Worm (Caenorhabditis elegans): ENCODE results near the gene acl-13.
A peak's percentile ranks its signal among the peaks of the same experiment; 100 is the strongest.

The acl-13 gene

ce11 chrIV:12360742-12361195 lies 49.5 kb upstream of the acl-13 start, which contains the start of gene sec-24.2 (continued):
- TF ChIP-seq mes-4 (tag; optimal IDR thresholded peaks at IDR 0.05) (no peak), B0035.1 (tag; optimal IDR thresholded peaks at IDR 0.05) (no peak), mxl-1 (tag; optimal IDR thresholded peaks at IDR 0.05) (no peak), nfya-1 (tag; optimal IDR thresholded peaks at IDR 0.05; ENCODE audit: borderline replicate concordance, insufficient read depth) (no peak), snpc-3.4 (tag; optimal IDR thresholded peaks at IDR 0.05) (no peak), rcor-1 (GFP tag; IDR thresholded peaks at IDR 0.05) (no peak), madf-6 (GFP tag; IDR thresholded peaks at IDR 0.05) (peak; percentile 86), lag-1 (GFP tag; IDR thresholded peaks at IDR 0.05) (no peak), him-1 (tag; optimal IDR thresholded peaks at IDR 0.05) (no peak), ztf-3 (GFP tag; optimal IDR thresholded peaks at IDR 0.05) (no peak), hlh-12 (tag; optimal IDR thresholded peaks at IDR 0.05) (no peak), ZK185.1 (tag; optimal IDR thresholded peaks at IDR 0.05; ENCODE audit: poor library complexity, severe bottlenecking) (no peak), madf-10 (tag; optimal IDR thresholded peaks at IDR 0.05) (no peak), dpff-1 (tag; optimal IDR thresholded peaks at IDR 0.05) (no peak), sea-2 (GFP tag; IDR thresholded peaks at IDR 0.05) (no peak), T07F8.4 (tag; optimal IDR thresholded peaks at IDR 0.05) (no peak), hrde-1 (tag; optimal IDR thresholded peaks at IDR 0.05; ENCODE audit: borderline replicate concordance) (no peak), egl-18 (GFP tag; IDR thresholded peaks at IDR 0.05) (no peak), repo-1 (tag; optimal IDR thresholded peaks at IDR 0.05) (no peak)

ce11 chrIV:12361392-12362092 lies 48.7 kb upstream of the acl-13 start, which contains the start of the genes ccr-4 and ZC518.8:
Gene ccr-4, plus strand, starts transcription at chrIV:12361542.
Gene ZC518.8, minus strand, starts transcription at chrIV:12361908.
- TF ChIP-seq bed-1 (GFP tag; IDR thresholded peaks at IDR 0.05) (0 out of 2 replicates have a peak, but pooled peaks have one; percentile 67), let-607 (tag; optimal IDR thresholded peaks at IDR 0.05) (peak; percentile 2 to 76), D2030.7 (GFP tag; IDR thresholded peaks at IDR 0.05) (0 out of 2 replicates have a peak, but pooled peaks have one; percentile 16), lin-26 (GFP tag; IDR thresholded peaks at IDR 0.05) (0 out of 2 replicates have a peak, but pooled peaks have one; percentile 50), aptf-3 (GFP tag; IDR thresholded peaks at IDR 0.05) (0 out of 2 replicates have a peak, but pooled peaks have one; percentile 34), cebp-2 (GFP tag; IDR thresholded peaks at IDR 0.05) (0 out of 2 replicates have a peak, but pooled peaks have one; percentile 56), ztf-26 (tag; optimal IDR thresholded peaks at IDR 0.05) (no peak), rpc-1 (optimal IDR thresholded peaks at IDR 0.05) (no peak), rpc-1 (tag; optimal IDR thresholded peaks at IDR 0.05) (no peak), lsy-27 (tag; optimal IDR thresholded peaks at IDR 0.05; ENCODE audit: borderline replicate concordance, insufficient read depth) (no peak), cebp-1 (GFP tag; IDR thresholded peaks at IDR 0.05) (no peak), cebp-1 (tag; optimal IDR thresholded peaks at IDR 0.05) (no peak), attf-5 (GFP tag; optimal IDR thresholded peaks at IDR 0.05) (peak; percentile 52), ztf-28 (GFP tag; IDR thresholded peaks at IDR 0.05) (0 out of 2 replicates have a peak, but pooled peaks have one; percentile 32), nhr-80 (tag; optimal IDR thresholded peaks at IDR 0.05) (peak; percentile 40), zfh-2 (GFP tag; conservative IDR thresholded peaks at IDR 0.05) (peak; percentile 47; the same call in 1 of the 2 replicates), lin-54 (GFP tag; optimal IDR thresholded peaks at IDR 0.05) (peak; percentile 27)

ce11 chrIV:12364964-12365363 lies 45.3 kb upstream of the acl-13 start:
- no peak for TF ChIP-seq somi-1 (GFP tag; optimal IDR thresholded peaks at IDR 0.05)
- no peak for TF ChIP-seq atf-7 (tag; optimal IDR thresholded peaks at IDR 0.05)
- TF ChIP-seq K11D2.4 (GFP tag; IDR thresholded peaks at IDR 0.05) = no peak
- peak; percentile 48; the same call in 1 of the 2 replicates for TF ChIP-seq dox-1 (GFP tag; IDR thresholded peaks at IDR 0.05)
- TF ChIP-seq nhr-80 (tag; optimal IDR thresholded peaks at IDR 0.05) = no peak
- TF ChIP-seq xnd-1 (tag; optimal IDR thresholded peaks at IDR 0.05) = no peak
- TF ChIP-seq snpc-1.3 (tag; optimal IDR thresholded peaks at IDR 0.05; ENCODE audit: insufficient read depth) = no peak
- TF ChIP-seq mcd-1 (GFP tag; IDR thresholded peaks at IDR 0.05) = 0 out of 2 replicates have a peak, but pooled peaks have one; percentile 31
- TF ChIP-seq zfh-2 (GFP tag; conservative IDR thresholded peaks at IDR 0.05) = peak; percentile 71; the same call in 1 of the 2 replicates
- TF ChIP-seq cebp-1 (GFP tag; IDR thresholded peaks at IDR 0.05) = 0 out of 2 replicates have a peak, but pooled peaks have one; percentile 22
- TF ChIP-seq cebp-1 (tag; optimal IDR thresholded peaks at IDR 0.05) = no peak
- TF ChIP-seq hmg-1.2 (GFP tag; IDR thresholded peaks at IDR 0.05) = peak; percentile 53
- no peak for TF ChIP-seq him-1 (tag; optimal IDR thresholded peaks at IDR 0.05)
- peak; percentile 67 for TF ChIP-seq K12H6.12 (tag; optimal IDR thresholded peaks at IDR 0.05)

Data from whole organism, young adult.